Fruit fly (Drosophila melanogaster) whole organism, embryonic: ENCODE results near the gene lilli.
A peak's percentile ranks its signal among the peaks of the same experiment; 100 is the strongest.

ENCODE experiments used
- CG10543 ChIP-seq: fragments of 200-800 bp; sonication (Bioruptor generic); optimal IDR thresholded peaks from 3 replicates; lab custom pipeline; 2017; ENCODE audit warnings: missing biosample characterization, mild to moderate bottlenecking, missing genetic modification characterization, moderate library complexity
- CG12769 ChIP-seq: fragments of 200-800 bp; sonication (Bioruptor generic); optimal IDR thresholded peaks from 2 replicates; lab custom pipeline; 2019; ENCODE audit warnings: missing biosample characterization, mild to moderate bottlenecking, missing genetic modification characterization, moderate library complexity
- CG13894 ChIP-seq: fragments of 200-800 bp; sonication (Bioruptor generic); optimal IDR thresholded peaks from 3 replicates; lab custom pipeline; 2018; ENCODE audit warnings: missing biosample characterization, mild to moderate bottlenecking, missing genetic modification characterization, moderate library complexity
- CG14667 ChIP-seq: fragments of 200-800 bp; sonication (Bioruptor generic); IDR thresholded peaks from 2 replicates; pipeline ENCODE4 v1.3.6; 2022; ENCODE audit warnings: missing biosample characterization, missing genetic modification characterization
- CG14710 ChIP-seq: fragments of 200-800 bp; sonication (Bioruptor generic); optimal IDR thresholded peaks from 3 replicates; lab custom pipeline; 2019; ENCODE audit warnings: missing biosample characterization, mild to moderate bottlenecking, missing genetic modification characterization, moderate library complexity
- CG15011 ChIP-seq: fragments of 200-800 bp; sonication (Bioruptor generic); optimal IDR thresholded peaks from 3 replicates; lab custom pipeline; 2018; ENCODE audit warnings: missing biosample characterization, mild to moderate bottlenecking, missing genetic modification characterization
- CG1529 ChIP-seq: fragments of 200-800 bp; sonication (Bioruptor generic); optimal IDR thresholded peaks from 3 replicates; lab custom pipeline; 2018; ENCODE audit warnings: missing biosample characterization, missing genetic modification characterization
- CG17829 ChIP-seq: fragments of 200-800 bp; optimal IDR thresholded peaks from 2 replicates; lab custom pipeline; 2019; ENCODE audit warnings: missing biosample characterization, mild to moderate bottlenecking, missing genetic modification characterization, moderate library complexity
- CG18476 ChIP-seq: fragments of 200-800 bp; sonication (Bioruptor generic); optimal IDR thresholded peaks from 2 replicates; lab custom pipeline; 2016; ENCODE audit warnings: missing biosample characterization, mild to moderate bottlenecking, missing genetic modification characterization
- CG2116 ChIP-seq: fragments of 200-800 bp; sonication (Bioruptor generic); optimal IDR thresholded peaks from 3 replicates; lab custom pipeline; 2018; ENCODE audit warnings: missing biosample characterization, mild to moderate bottlenecking, missing genetic modification characterization
- CG2199 ChIP-seq: fragments of 200-800 bp; sonication (Bioruptor generic); IDR thresholded peaks from 3 replicates; pipeline ENCODE4 v1.3.6; 2022; ENCODE audit warnings: missing biosample characterization, missing genetic modification characterization
- CG30431 ChIP-seq: fragments of 200-800 bp; sonication (Bioruptor generic); optimal IDR thresholded peaks from 2 replicates; lab custom pipeline; 2017; ENCODE audit warnings: missing biosample characterization, missing genetic modification characterization
- CG3995 ChIP-seq: fragments of 200-800 bp; sonication (Bioruptor generic); optimal IDR thresholded peaks from 3 replicates; lab custom pipeline; 2016; ENCODE audit warnings: missing biosample characterization, missing genetic modification characterization
- CG4282 ChIP-seq: fragments of 200-800 bp; sonication (Bioruptor generic); optimal IDR thresholded peaks from 2 replicates; lab custom pipeline; 2016; ENCODE audit warnings: missing biosample characterization, missing genetic modification characterization
- CG4360 ChIP-seq: fragments of 200-800 bp; sonication (Bioruptor generic); IDR thresholded peaks from 2 replicates; pipeline ENCODE4 v1.3.6; 2022; ENCODE audit warnings: missing biosample characterization, missing genetic modification characterization
- CG6254 ChIP-seq: fragments of 200-800 bp; sonication (Bioruptor generic); optimal IDR thresholded peaks from 3 replicates; lab custom pipeline; 2017; ENCODE audit warnings: mild to moderate bottlenecking, missing biosample characterization, missing genetic modification reagents, missing genetic modification characterization
- CG6689 ChIP-seq: fragments of 200-800 bp; sonication (Bioruptor generic); IDR thresholded peaks from 2 replicates; pipeline ENCODE4 v1.3.6; 2022; ENCODE audit warnings: missing biosample characterization, missing genetic modification characterization
- CG7963 ChIP-seq: fragments of 200-800 bp; sonication (Bioruptor generic); IDR thresholded peaks from 3 replicates; pipeline ENCODE4 v1.3.6; 2022; ENCODE audit warnings: missing biosample characterization, missing genetic modification characterization; ENCODE audit not compliant: partially characterized antibody
- Dfd ChIP-seq, 2 experiments: fragments of >200 bp; optimal IDR thresholded peaks; 2 replicates each; lab custom pipeline; 2017; ENCODE audit warnings: missing biosample characterization in 2 of 2, missing genetic modification characterization in 2 of 2
- Dip3 ChIP-seq: fragments of 200-800 bp; sonication (Bioruptor generic); optimal IDR thresholded peaks from 3 replicates; lab custom pipeline; 2016; ENCODE audit warnings: missing biosample characterization, missing genetic modification characterization
- Drgx ChIP-seq: fragments of 200-800 bp; sonication (Bioruptor generic); IDR thresholded peaks from 2 replicates; pipeline ENCODE4 v1.3.6; 2022; ENCODE audit warnings: missing biosample characterization, missing genetic modification characterization
- Fer2 ChIP-seq: fragments of 200-800 bp; sonication (Bioruptor generic); optimal IDR thresholded peaks from 2 replicates; lab custom pipeline; 2018; ENCODE audit warnings: missing biosample characterization, mild to moderate bottlenecking, missing genetic modification characterization, moderate library complexity
- Gsc ChIP-seq: fragments of 200-800 bp; sonication (Bioruptor generic); IDR thresholded peaks from 2 replicates; pipeline ENCODE4 v1.3.6; 2022; ENCODE audit warnings: missing biosample characterization, missing genetic modification characterization
- HmgD ChIP-seq: fragments of 200-800 bp; sonication (Bioruptor generic); optimal IDR thresholded peaks from 3 replicates; lab custom pipeline; 2016; ENCODE audit warnings: missing biosample characterization, missing genetic modification characterization
- Hr51 ChIP-seq, 2 experiments: fragments of 200-800 bp; sonication (Bioruptor generic); optimal IDR thresholded peaks; 2 replicates in 1 of 2; 3 replicates in 1 of 2; lab custom pipeline; 2016 to 2018; ENCODE audit warnings: missing biosample characterization in 2 of 2, missing genetic modification characterization in 2 of 2, mild to moderate bottlenecking in 1 of 2, moderate library complexity in 1 of 2
- Pdp1 ChIP-seq, 2 experiments: fragments of 200-800 bp; sonication (Bioruptor generic); optimal IDR thresholded peaks; 3 replicates each; lab custom pipeline; 2016; ENCODE audit warnings: missing biosample characterization in 2 of 2, missing genetic modification characterization in 2 of 2, mild to moderate bottlenecking in 1 of 2, moderate library complexity in 1 of 2
- Scr ChIP-seq: fragments of 200-800 bp; sonication (Bioruptor generic); IDR thresholded peaks from 2 replicates; pipeline ENCODE4 v1.3.6; 2022; ENCODE audit warnings: missing biosample characterization, missing genetic modification characterization; ENCODE audit not compliant: partially characterized antibody
- ab ChIP-seq: fragments of 200-800 bp; sonication (Bioruptor generic); optimal IDR thresholded peaks from 2 replicates; lab custom pipeline; 2016; ENCODE audit warnings: missing biosample characterization, missing genetic modification characterization
- ap ChIP-seq: fragments of 200-800 bp; sonication (Bioruptor generic); IDR thresholded peaks from 2 replicates; pipeline ENCODE4 v1.3.6; 2022; ENCODE audit warnings: missing biosample characterization, missing genetic modification characterization
- bowl ChIP-seq: fragments of 200-800 bp; sonication (Bioruptor generic); IDR thresholded peaks from 2 replicates; pipeline ENCODE4 v1.3.6; 2022; ENCODE audit warnings: missing biosample characterization, missing genetic modification characterization
- fd102C ChIP-seq: fragments of 200-800 bp; sonication (Bioruptor generic); optimal IDR thresholded peaks from 2 replicates; lab custom pipeline; 2018; ENCODE audit warnings: missing biosample characterization, mild to moderate bottlenecking, missing genetic modification characterization, moderate library complexity
- gfzf ChIP-seq: fragments of 200-800 bp; sonication (Bioruptor generic); optimal IDR thresholded peaks from 2 replicates; lab custom pipeline; 2016; ENCODE audit warnings: missing biosample characterization, mild to moderate bottlenecking, missing genetic modification characterization, moderate library complexity
- gsb ChIP-seq: fragments of 200-800 bp; sonication (Bioruptor generic); IDR thresholded peaks from 2 replicates; pipeline ENCODE4 v1.3.6; 2022; ENCODE audit warnings: missing biosample characterization, missing genetic modification characterization
- jing ChIP-seq: fragments of 200-800 bp; sonication (Bioruptor generic); optimal IDR thresholded peaks from 2 replicates; lab custom pipeline; 2018; ENCODE audit warnings: missing biosample characterization, mild to moderate bottlenecking, missing genetic modification characterization
- kah ChIP-seq: fragments of 200-800 bp; sonication (Bioruptor generic); optimal IDR thresholded peaks from 2 replicates; lab custom pipeline; 2018; ENCODE audit warnings: missing biosample characterization, mild to moderate bottlenecking, missing genetic modification characterization
- lilli ChIP-seq: fragments of 200-800 bp; sonication (Bioruptor generic); optimal IDR thresholded peaks from 3 replicates; lab custom pipeline; 2016; ENCODE audit warnings: missing biosample characterization, missing genetic modification characterization
- lola ChIP-seq, 3 experiments: fragments of >200 bp in 2 of 3; fragments of 200-800 bp in 1 of 3; sonication (Bioruptor generic) in 1 of 3; optimal IDR thresholded peaks; 2 replicates each; lab custom pipeline; 2017 to 2019; ENCODE audit warnings: missing biosample characterization in 3 of 3, missing genetic modification characterization in 3 of 3, mild to moderate bottlenecking in 1 of 3, moderate library complexity in 1 of 3
- pnt ChIP-seq: fragments of 200-800 bp; sonication (Bioruptor generic); optimal IDR thresholded peaks from 3 replicates; lab custom pipeline; 2016; ENCODE audit warnings: missing biosample characterization, missing genetic modification characterization
- prd ChIP-seq, 3 experiments: fragments of >200 bp in 2 of 3; fragments of 200-800 bp in 1 of 3; sonication (Bioruptor generic) in 1 of 3; optimal IDR thresholded peaks in 2 of 3; IDR thresholded peaks in 1 of 3; 2 replicates in 2 of 3; 3 replicates in 1 of 3; pipeline versions ENCODE4 v1.3.6 to Lab custom; 2017 to 2022; ENCODE audit warnings: missing biosample characterization in 1 of 3, missing genetic modification characterization in 1 of 3
- pum ChIP-seq: fragments of 200-800 bp; sonication (Bioruptor generic); optimal IDR thresholded peaks from 2 replicates; lab custom pipeline; 2016; ENCODE audit warnings: missing biosample characterization, missing genetic modification characterization
- sc ChIP-seq, 3 experiments: fragments of >200 bp in 2 of 3; fragments of 200-800 bp in 1 of 3; sonication (Bioruptor generic) in 1 of 3; optimal IDR thresholded peaks; 2 replicates in 2 of 3; 3 replicates in 1 of 3; lab custom pipeline; 2017; ENCODE audit warnings: mild to moderate bottlenecking in 1 of 3, missing biosample characterization in 1 of 3, missing genetic modification characterization in 1 of 3, missing genetic modification reagents in 1 of 3
- schlank ChIP-seq: fragments of 200-800 bp; sonication (Bioruptor generic); optimal IDR thresholded peaks from 2 replicates; lab custom pipeline; 2018; ENCODE audit warnings: missing biosample characterization, mild to moderate bottlenecking, missing genetic modification characterization
- scrt ChIP-seq: fragments of 200-800 bp; sonication (Bioruptor generic); optimal IDR thresholded peaks from 2 replicates; lab custom pipeline; 2018; ENCODE audit warnings: missing biosample characterization, mild to moderate bottlenecking, missing genetic modification characterization, moderate library complexity
- sd ChIP-seq: fragments of 200-800 bp; sonication (Bioruptor generic); optimal IDR thresholded peaks from 3 replicates; lab custom pipeline; 2018; ENCODE audit warnings: missing biosample characterization, mild to moderate bottlenecking, missing genetic modification characterization, moderate library complexity
- sob ChIP-seq: fragments of 200-800 bp; sonication (Bioruptor generic); IDR thresholded peaks from 2 replicates; pipeline ENCODE4 v1.3.6; 2022; ENCODE audit warnings: missing biosample characterization, missing genetic modification characterization
- ssp ChIP-seq: fragments of 200-800 bp; sonication (Bioruptor generic); IDR thresholded peaks from 2 replicates; pipeline ENCODE4 v1.3.6; 2022; ENCODE audit warnings: missing biosample characterization, missing genetic modification characterization
- tll ChIP-seq, 2 experiments: fragments of 200-800 bp in 1 of 2; fragments of >200 bp in 1 of 2; sonication (Bioruptor generic) in 1 of 2; optimal IDR thresholded peaks; 2 replicates each; lab custom pipeline; 2017 to 2019; ENCODE audit warnings: missing biosample characterization in 2 of 2, missing genetic modification characterization in 2 of 2, mild to moderate bottlenecking in 1 of 2, moderate library complexity in 1 of 2
- trem ChIP-seq: fragments of 200-800 bp; optimal IDR thresholded peaks from 3 replicates; lab custom pipeline; 2019; ENCODE audit warnings: missing biosample characterization, mild to moderate bottlenecking, missing genetic modification characterization, moderate library complexity
- twi ChIP-seq: fragments of 200-800 bp; optimal IDR thresholded peaks from 2 replicates; lab custom pipeline; 2019; ENCODE audit warnings: missing biosample characterization, mild to moderate bottlenecking, missing genetic modification characterization, moderate library complexity
- zfh2 ChIP-seq: fragments of 200-800 bp; sonication (Bioruptor generic); optimal IDR thresholded peaks from 2 replicates; lab custom pipeline; 2016; ENCODE audit warnings: missing biosample characterization, missing genetic modification characterization

lilli gene

DNA sequence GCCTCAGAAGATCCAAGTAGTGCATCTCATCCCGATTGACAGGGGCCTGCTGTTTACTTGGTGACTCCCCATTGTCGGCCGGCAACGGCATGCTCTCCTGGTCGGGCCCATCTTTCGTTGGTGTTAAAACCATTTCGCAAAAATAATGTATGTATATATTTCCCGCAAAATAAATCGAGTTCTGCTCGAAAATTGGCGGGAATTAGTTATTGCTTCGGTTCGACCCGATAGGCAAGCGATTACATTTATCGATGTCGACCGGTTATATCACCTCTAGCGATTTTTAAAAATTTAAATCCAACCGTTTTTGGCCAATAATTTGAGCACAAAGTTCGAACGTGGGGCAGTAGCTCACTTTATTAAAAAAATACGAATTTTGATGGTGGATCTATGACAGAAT, 83.7 kb downstream of the lilli start, which contains the start of gene Ts (continued):
- TF ChIP-seq scrt, result no peak
- no peak for TF ChIP-seq schlank (tag; lab: Kevin White, UChicago)
- no peak for TF ChIP-seq CG15011
- no peak for TF ChIP-seq ssp (GFP tag; lab: Robert Waterston, UW)
- TF ChIP-seq CG14710, result peak; percentile 3
- TF ChIP-seq prd (optimal IDR thresholded peaks at IDR 0.05; lab: Kevin White, UChicago), result no peak
- TF ChIP-seq prd (GFP tag; IDR thresholded peaks at IDR 0.05; lab: Robert Waterston, UW), result no peak
- no peak for TF ChIP-seq sc (optimal IDR thresholded peaks at IDR 0.05; lab: Kevin White, UChicago)
- TF ChIP-seq sc (GFP tag; optimal IDR thresholded peaks at IDR 0.05; lab: Kevin White, UChicago), result no peak
- TF ChIP-seq Gsc (GFP tag; lab: Robert Waterston, UW), result no peak
- no peak for TF ChIP-seq Dfd (GFP tag; optimal IDR thresholded peaks at IDR 0.05; lab: Kevin White, UChicago)
- TF ChIP-seq kah, result no peak
- no peak for TF ChIP-seq HmgD (GFP tag; lab: Kevin White, UChicago)
- TF ChIP-seq Hr51 (GFP tag; optimal IDR thresholded peaks at IDR 0.05; lab: Kevin White, UChicago), result no peak
- no peak for TF ChIP-seq CG1529
- TF ChIP-seq jing (GFP tag; lab: Kevin White, UChicago), result no peak
- no peak for TF ChIP-seq twi (tag; lab: Kevin White, UChicago)
- no peak for TF ChIP-seq Drgx (GFP tag; lab: Robert Waterston, UW)
- no peak for TF ChIP-seq ap
- no peak for TF ChIP-seq CG3995
- no peak for TF ChIP-seq zfh2
- no peak for TF ChIP-seq gsb (GFP tag; lab: Robert Waterston, UW)
- TF ChIP-seq Fer2 (tag; lab: Kevin White, UChicago), result no peak
- TF ChIP-seq CG10543 (GFP tag; lab: Kevin White, UChicago), result no peak
- TF ChIP-seq CG2199 (GFP tag; lab: Robert Waterston, UW), result no peak
- peak in 1 of 2 experiments; percentile 92 for TF ChIP-seq Pdp1 (GFP tag; optimal IDR thresholded peaks at IDR 0.05; lab: Kevin White, UChicago)
- no peak for TF ChIP-seq CG14667 (GFP tag; lab: Robert Waterston, UW)
- TF ChIP-seq CG12769 (tag; lab: Kevin White, UChicago), result no peak
- no peak for TF ChIP-seq tll (GFP tag; optimal IDR thresholded peaks at IDR 0.05; lab: Kevin White, UChicago)
- TF ChIP-seq CG17829 (tag; lab: Kevin White, UChicago), result peak; percentile 88
- TF ChIP-seq ab (GFP tag; lab: Kevin White, UChicago), result no peak
- TF ChIP-seq bowl (GFP tag; lab: Robert Waterston, UW), result no peak
- no peak for TF ChIP-seq CG4282 (GFP tag; lab: Kevin White, UChicago)
- TF ChIP-seq CG13894 (tag; lab: Kevin White, UChicago), result no peak
- no peak for TF ChIP-seq Dip3 (GFP tag; lab: Kevin White, UChicago)
- TF ChIP-seq Scr (GFP tag; lab: Robert Waterston, UW), result peak; percentile 70
- no peak for TF ChIP-seq pnt (GFP tag; lab: Kevin White, UChicago)
- TF ChIP-seq trem (tag; lab: Kevin White, UChicago), result peak; percentile 58
- TF ChIP-seq sob, result no peak
- TF ChIP-seq CG7963 (GFP tag; lab: Robert Waterston, UW), result peak; percentile 63; the same call in 2 of the 3 replicates
- no peak for TF ChIP-seq fd102C (GFP tag; lab: Kevin White, UChicago)
- TF ChIP-seq sd (tag; lab: Kevin White, UChicago), result no peak
- no peak for TF ChIP-seq CG6254 (GFP tag; lab: Kevin White, UChicago)
- TF ChIP-seq CG2116 (GFP tag; lab: Kevin White, UChicago), result peak; percentile 96
- TF ChIP-seq pum, result no peak
- no peak for TF ChIP-seq CG6689 (GFP tag; lab: Robert Waterston, UW)
- no peak for TF ChIP-seq CG4360 (GFP tag; lab: Robert Waterston, UW)
- TF ChIP-seq CG18476, result no peak
- no peak for TF ChIP-seq lola (GFP tag; optimal IDR thresholded peaks at IDR 0.05; lab: Kevin White, UChicago)
- no peak for TF ChIP-seq CG30431
- TF ChIP-seq lilli (GFP tag; lab: Kevin White, UChicago), result no peak
- TF ChIP-seq gfzf, result peak; percentile 9
